Worm (Caenorhabditis elegans): ENCODE measurements around the gene nrx-1.

DNA sequence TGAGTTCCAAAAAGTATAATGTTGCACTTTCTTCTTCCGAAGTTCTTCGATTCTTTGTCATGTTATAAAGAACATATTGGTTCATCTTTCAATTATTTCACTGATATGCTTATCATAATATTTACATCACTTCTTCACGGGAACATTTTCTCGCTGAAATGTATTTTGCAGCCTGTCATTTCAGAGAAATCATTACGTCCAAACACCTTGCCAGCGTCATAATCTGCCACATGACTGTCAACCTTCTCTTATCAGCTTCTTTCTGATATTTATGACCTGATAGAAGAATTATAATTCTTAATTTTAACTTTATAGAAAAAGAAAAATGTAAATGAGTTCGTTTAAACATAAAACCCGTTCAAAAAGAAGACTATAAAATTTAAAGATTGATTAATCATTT is 22.8 kb upstream of the nrx-1 start:
- TF ChIP-seq ama-1 (optimal IDR thresholded peaks at IDR 0.05) (no peak), lir-3 (tag; optimal IDR thresholded peaks at IDR 0.05) (no peak)

Measured in whole organism, L4 larva.